Worm (Caenorhabditis elegans): Measurements from ENCODE around the gene C25E10.11.

The C25E10.11 gene

DNA sequence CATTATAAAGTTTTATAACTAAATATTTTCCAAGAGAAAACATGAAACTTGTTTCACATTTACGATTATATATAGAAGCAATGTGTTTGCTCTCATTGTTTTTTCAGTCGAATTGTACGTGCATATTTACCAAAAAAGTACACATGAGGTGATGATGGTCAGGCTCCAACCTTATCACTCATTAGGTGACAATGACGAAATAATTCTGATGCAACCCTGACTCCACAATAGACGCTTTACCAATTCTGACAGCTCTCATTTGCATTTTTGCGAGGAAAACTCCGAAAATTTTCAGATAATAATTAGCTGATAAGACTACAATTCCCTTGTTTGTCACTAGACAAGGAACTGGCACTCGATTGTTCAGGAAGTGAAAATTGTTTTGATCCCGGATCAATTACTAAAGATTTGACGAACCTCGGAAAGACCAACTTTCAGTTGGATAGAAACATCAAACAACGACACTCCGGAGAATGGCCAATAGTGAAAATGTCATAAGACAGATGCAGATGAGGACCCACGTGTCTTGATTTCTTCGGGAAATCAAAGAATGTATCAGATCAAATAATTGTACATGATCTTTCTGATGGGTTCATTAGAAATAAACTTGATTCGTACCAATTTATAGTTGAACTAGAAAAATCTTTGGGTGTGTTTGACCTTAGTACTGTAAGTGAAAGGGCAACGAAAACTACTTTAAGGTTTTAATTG, 20.4 kb upstream of the C25E10.11 start:
- TF ChIP-seq B0261.1 (tag; optimal IDR thresholded peaks at IDR 0.05) = no peak
- TF ChIP-seq repo-1 (tag; optimal IDR thresholded peaks at IDR 0.05) = no peak
- TF ChIP-seq snpc-4 (GFP tag; optimal IDR thresholded peaks at IDR 0.05) = no peak
- TF ChIP-seq snpc-4 (tag; optimal IDR thresholded peaks at IDR 0.05) = peak in 1 of 4 experiments; percentile 1
- TF ChIP-seq lag-1 (GFP tag; IDR thresholded peaks at IDR 0.05) = no peak
- no peak for TF ChIP-seq ceh-100 (GFP tag; IDR thresholded peaks at IDR 0.05)
- TF ChIP-seq B0336.3 (GFP tag; IDR thresholded peaks at IDR 0.05) = 0 out of 2 replicates have a peak, but pooled peaks have one; percentile 22
- no peak for TF ChIP-seq F22D6.2 (tag; optimal IDR thresholded peaks at IDR 0.05)
- TF ChIP-seq Y67H2A.10 (GFP tag; conservative IDR thresholded peaks at IDR 0.05) = no peak
- TF ChIP-seq snpc-1.1 (tag; optimal IDR thresholded peaks at IDR 0.05; ENCODE audit: insufficient read depth) = no peak
- TF ChIP-seq nhr-80 (tag; optimal IDR thresholded peaks at IDR 0.05) = peak; percentile 88
- peak; percentile 29 for TF ChIP-seq attf-5 (GFP tag; optimal IDR thresholded peaks at IDR 0.05)
- no peak for TF ChIP-seq fkh-3 (tag; optimal IDR thresholded peaks at IDR 0.05)
- TF ChIP-seq unc-62 (GFP tag; optimal IDR thresholded peaks at IDR 0.05) = peak; percentile 19
- no peak for TF ChIP-seq madf-10 (tag; optimal IDR thresholded peaks at IDR 0.05)
- no peak for TF ChIP-seq cebp-1 (GFP tag; IDR thresholded peaks at IDR 0.05)
- TF ChIP-seq cebp-1 (tag; optimal IDR thresholded peaks at IDR 0.05) = peak; percentile 63
- TF ChIP-seq dox-1 (GFP tag; IDR thresholded peaks at IDR 0.05) = peak; percentile 49; the same call in 1 of the 2 replicates
- TF ChIP-seq ztf-28 (GFP tag; IDR thresholded peaks at IDR 0.05) = no peak
- peak in 1 of 2 experiments; percentile 31 for TF ChIP-seq let-607 (tag; optimal IDR thresholded peaks at IDR 0.05)
- no peak for TF ChIP-seq akir-1 (GFP tag; optimal IDR thresholded peaks at IDR 0.05)
- peak; percentile 61 for TF ChIP-seq nhr-90 (tag; optimal IDR thresholded peaks at IDR 0.05)
- peak; percentile 50 for TF ChIP-seq atf-7 (tag; optimal IDR thresholded peaks at IDR 0.05)
- TF ChIP-seq Y56A3A.18 (GFP tag; IDR thresholded peaks at IDR 0.05) = no peak
- TF ChIP-seq hsf-1 (GFP tag; IDR thresholded peaks at IDR 0.05) = no peak

DNA sequence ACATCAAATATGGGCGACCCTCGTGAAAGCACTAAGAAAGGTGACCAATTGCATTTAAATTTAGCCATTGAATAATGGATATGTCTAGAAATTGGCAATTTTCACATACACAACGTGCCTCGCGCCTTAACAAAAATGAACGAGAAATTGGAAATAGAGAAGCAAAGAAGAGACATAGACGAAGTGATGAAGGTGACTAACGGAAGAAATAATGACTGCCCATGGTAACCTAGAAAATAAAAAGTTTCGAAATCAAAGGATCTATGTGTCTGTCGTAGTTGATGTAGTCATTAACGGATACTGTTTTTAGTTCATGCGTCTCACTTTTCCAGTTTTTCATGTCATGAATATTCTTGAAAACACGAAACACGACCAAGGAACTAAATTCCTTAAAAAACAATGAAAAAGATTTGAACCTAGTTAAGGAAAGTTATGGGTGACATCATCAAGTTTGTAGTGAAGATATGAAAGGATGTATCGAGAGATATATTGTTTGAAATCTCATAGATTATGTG, 19.6 kb upstream of the C25E10.11 start:
- TF ChIP-seq B0261.1 (tag; optimal IDR thresholded peaks at IDR 0.05) = no peak
- no peak for TF ChIP-seq egl-44 (GFP tag; IDR thresholded peaks at IDR 0.05)
- no peak for TF ChIP-seq cebp-1 (GFP tag; IDR thresholded peaks at IDR 0.05)
- TF ChIP-seq cebp-1 (tag; optimal IDR thresholded peaks at IDR 0.05) = peak; percentile 42
- TF ChIP-seq ztf-28 (GFP tag; IDR thresholded peaks at IDR 0.05) = no peak

DNA sequence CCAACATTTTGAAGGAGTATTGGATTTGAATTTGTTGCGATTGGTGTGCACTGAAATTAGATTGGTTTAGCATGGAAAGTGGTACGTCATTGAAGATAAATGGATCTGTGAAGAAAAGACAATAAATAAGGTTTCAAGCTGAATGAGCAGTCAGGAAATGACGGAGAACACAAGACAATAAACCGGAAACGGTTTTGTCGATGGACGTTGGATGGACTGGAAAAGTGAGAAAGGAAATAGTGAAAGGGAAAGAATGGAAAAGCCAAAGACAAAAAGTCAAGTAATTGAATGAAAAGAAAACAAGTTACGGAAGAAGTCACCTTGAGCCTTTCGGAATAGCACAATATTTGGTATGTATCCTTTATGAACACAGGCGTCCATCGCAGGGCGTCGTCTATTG, 17.7 kb upstream of the C25E10.11 start, which contains the start of gene T27E4.7:
Gene T27E4.7 (minus strand): TSS at position 50 of the 400 bp plus-strand sequence.
- TF ChIP-seq ztf-22 (GFP tag; optimal IDR thresholded peaks at IDR 0.05) (no peak), somi-1 (GFP tag; optimal IDR thresholded peaks at IDR 0.05) (no peak), ceh-100 (GFP tag; IDR thresholded peaks at IDR 0.05) (no peak), ceh-79 (tag; optimal IDR thresholded peaks at IDR 0.05) (no peak), lin-35 (GFP tag; optimal IDR thresholded peaks at IDR 0.05) (no peak), K11D2.4 (GFP tag; IDR thresholded peaks at IDR 0.05) (no peak), F57A8.1 (GFP tag; optimal IDR thresholded peaks at IDR 0.05) (no peak), unc-62 (GFP tag; optimal IDR thresholded peaks at IDR 0.05) (no peak), ets-4 (GFP tag; optimal IDR thresholded peaks at IDR 0.05) (no peak), rcor-1 (GFP tag; IDR thresholded peaks at IDR 0.05) (no peak), aptf-2 (GFP tag; conservative IDR thresholded peaks at IDR 0.05) (no peak), hmg-20 (GFP tag; IDR thresholded peaks at IDR 0.05) (no peak), ama-1 (optimal IDR thresholded peaks at IDR 0.05) (no peak), ama-1 (GFP tag; optimal IDR thresholded peaks at IDR 0.05) (no peak), pbrm-1 (GFP tag; IDR thresholded peaks at IDR 0.05) (no peak), nhr-27 (tag; optimal IDR thresholded peaks at IDR 0.05) (no peak), ZK185.1 (tag; optimal IDR thresholded peaks at IDR 0.05; ENCODE audit: poor library complexity, severe bottlenecking) (no peak), ztf-6 (GFP tag; IDR thresholded peaks at IDR 0.05) (no peak), attf-3 (GFP tag; conservative IDR thresholded peaks at IDR 0.05) (no peak), madf-10 (tag; optimal IDR thresholded peaks at IDR 0.05) (no peak)
